Fruit fly (Drosophila melanogaster): ENCODE measurements around the gene Pss.

DNA sequence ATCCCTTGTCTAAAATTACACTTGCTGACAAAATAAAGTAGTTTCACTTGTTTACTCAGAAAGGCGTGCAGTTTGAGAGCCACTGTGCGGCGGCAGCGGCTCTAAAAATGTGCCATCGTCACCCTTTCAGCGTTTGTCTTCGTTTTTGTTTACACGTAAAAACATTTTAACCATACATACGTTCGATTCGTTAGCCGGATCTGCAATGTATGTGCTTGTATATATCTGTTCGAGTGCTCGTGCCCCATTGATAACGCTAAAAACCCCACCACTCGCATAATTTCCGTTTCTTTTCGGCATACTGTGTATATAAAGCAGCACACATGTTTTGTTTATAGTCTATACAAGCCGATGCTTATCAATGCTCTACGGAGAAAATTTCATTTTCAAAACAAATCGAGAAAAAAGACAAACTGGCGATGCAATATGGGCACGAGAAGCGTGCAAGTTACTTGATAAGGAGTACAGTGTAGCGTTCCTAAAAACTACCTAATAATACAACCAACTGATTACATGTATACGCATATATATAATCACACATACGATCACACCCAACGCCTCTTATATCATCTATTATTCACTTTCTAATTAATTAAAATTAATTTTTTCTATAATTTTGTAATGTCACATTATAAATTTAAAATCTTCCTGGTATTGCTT lies 9.3 kb downstream of the Pss start:
- TF ChIP-seq D1 (tag; optimal IDR thresholded peaks at IDR 0.05) (no peak), CG8159 (tag; optimal IDR thresholded peaks at IDR 0.05) (peak; percentile 61), fd96Ca (GFP tag; IDR thresholded peaks at IDR 0.05) (no peak), CG9948 (tag; optimal IDR thresholded peaks at IDR 0.05) (peak; percentile 13), CG12605 (GFP tag; IDR thresholded peaks at IDR 0.05) (no peak; the same call in 1 of the 2 replicates), EcR (GFP tag; optimal IDR thresholded peaks at IDR 0.05) (no peak), CG8301 (tag; optimal IDR thresholded peaks at IDR 0.05) (peak; percentile 18), CG34367 (tag; optimal IDR thresholded peaks at IDR 0.05) (peak; percentile 46), Snoo (tag; optimal IDR thresholded peaks at IDR 0.05) (peak; percentile 23), CG14655 (GFP tag; optimal IDR thresholded peaks at IDR 0.05) (peak; percentile 52), gl (tag; optimal IDR thresholded peaks at IDR 0.05) (no peak), Ets98B (GFP tag; IDR thresholded peaks at IDR 0.05) (peak; percentile 36), CG32121 (GFP tag; IDR thresholded peaks at IDR 0.05) (no peak)
